Worm (Caenorhabditis elegans) whole organism, L4 larva: ENCODE results near the gene nhr-70.
A peak's percentile ranks its signal among the peaks of the same experiment; 100 is the strongest.

ENCODE experiments used
- F26F4.8 ChIP-seq: fragments of 200-800 bp; sonication (Bioruptor generic); conservative IDR thresholded peaks from 2 replicates; pipeline ENCODE4 v1.3.6; 2022; ENCODE audit warnings: missing genetic modification characterization, missing compliant biosample characterization
- F44E2.7 ChIP-seq: fragments of 200-800 bp; sonication (Bioruptor generic); IDR thresholded peaks from 2 replicates; pipeline ENCODE4 v2.1.2; 2022; ENCODE audit warnings: missing genetic modification characterization, missing compliant biosample characterization
- F49E8.2 ChIP-seq: sonication (generic microtip); optimal IDR thresholded peaks from 2 replicates; lab custom pipeline; 2016; ENCODE audit warnings: missing compliant biosample characterization, mild to moderate bottlenecking, missing genetic modification characterization, borderline replicate concordance
- T26A8.4 ChIP-seq: fragments of 200-800 bp; sonication (Bioruptor generic); IDR thresholded peaks from 2 replicates; pipeline ENCODE4 v1.3.6; 2022; ENCODE audit warnings: missing genetic modification characterization, missing compliant biosample characterization
- Y105C5A.15 ChIP-seq: fragments of 200-800 bp; sonication (Bioruptor generic); IDR thresholded peaks from 2 replicates; pipeline ENCODE4 v1.3.6; 2022; ENCODE audit warnings: missing genetic modification characterization, missing compliant biosample characterization
- ZK337.2 ChIP-seq: fragments of 200-800 bp; sonication (Bioruptor generic); IDR thresholded peaks from 2 replicates; pipeline ENCODE4 v1.3.6; 2022; ENCODE audit warnings: missing genetic modification reagents, missing genetic modification characterization, missing compliant biosample characterization
- ZK546.5 ChIP-seq, 2 experiments: sonication (generic microtip); optimal IDR thresholded peaks; 2 replicates each; lab custom pipeline; 2017; ENCODE audit warnings: missing biosample characterization in 2 of 2, missing genetic modification characterization in 2 of 2
- aly-2 ChIP-seq: sonication (generic microtip); optimal IDR thresholded peaks from 2 replicates; lab custom pipeline; 2018; ENCODE audit warnings: missing biosample characterization, missing genetic modification characterization
- arid-1 ChIP-seq: fragments of 200-800 bp; sonication (Bioruptor generic); conservative IDR thresholded peaks from 2 replicates; pipeline ENCODE4 v1.3.6; 2022; ENCODE audit warnings: missing genetic modification reagents, missing genetic modification characterization, missing compliant biosample characterization
- attf-4 ChIP-seq: sonication (generic microtip); optimal IDR thresholded peaks from 3 replicates; lab custom pipeline; 2017; ENCODE audit warnings: missing biosample characterization, missing genetic modification characterization
- ceh-44 ChIP-seq: fragments of 200-800 bp; sonication (Bioruptor generic); IDR thresholded peaks from 2 replicates; pipeline ENCODE4 v1.3.6; 2022; ENCODE audit warnings: missing genetic modification reagents, missing genetic modification characterization, missing compliant biosample characterization
- ctbp-1 ChIP-seq: fragments of 200-800 bp; sonication (Bioruptor generic); IDR thresholded peaks from 2 replicates; pipeline ENCODE4 v1.3.6; 2022; ENCODE audit warnings: missing genetic modification reagents, missing genetic modification characterization, missing compliant biosample characterization
- daf-16 ChIP-seq, 3 experiments: sonication (generic microtip); optimal IDR thresholded peaks; 2 replicates each; lab custom pipeline; 2016 to 2017; ENCODE audit warnings: missing genetic modification characterization in 3 of 3, missing genetic modification reagents in 3 of 3, mild to moderate bottlenecking in 2 of 3, missing compliant biosample characterization in 2 of 3, missing biosample characterization in 1 of 3, moderate library complexity in 1 of 3
- dmd-9 ChIP-seq: fragments of 200-800 bp; sonication (Bioruptor generic); IDR thresholded peaks from 2 replicates; pipeline ENCODE4 v1.3.6; 2022; ENCODE audit warnings: missing genetic modification reagents, missing genetic modification characterization, missing compliant biosample characterization
- dpl-1 ChIP-seq: fragments of 150-350 bp; optimal IDR thresholded peaks from 2 replicates; lab custom pipeline; 2014; ENCODE audit warnings: missing biosample characterization, missing genetic modification reagents, missing genetic modification characterization
- fkh-10 ChIP-seq: fragments of 150-350 bp; optimal IDR thresholded peaks from 2 replicates; lab custom pipeline; 2014; ENCODE audit warnings: missing biosample characterization, missing genetic modification reagents, missing genetic modification characterization
- jun-1 ChIP-seq: fragments of 150-350 bp; optimal IDR thresholded peaks from 2 replicates; lab custom pipeline; 2014; ENCODE audit warnings: missing biosample characterization, missing genetic modification reagents, missing genetic modification characterization
- lin-1 ChIP-seq: fragments of 200-800 bp; sonication (Bioruptor generic); IDR thresholded peaks from 2 replicates; pipeline ENCODE4 v1.3.6; 2022; ENCODE audit warnings: missing genetic modification reagents, missing genetic modification characterization, missing compliant biosample characterization
- lin-13 ChIP-seq: fragments of 150-350 bp; optimal IDR thresholded peaks from 2 replicates; lab custom pipeline; 2014; ENCODE audit warnings: missing biosample characterization, missing genetic modification reagents, missing genetic modification characterization
- lin-38 ChIP-seq: fragments of 200-800 bp; sonication (Bioruptor generic); IDR thresholded peaks from 2 replicates; pipeline ENCODE4 v1.3.6; 2022; ENCODE audit warnings: missing genetic modification reagents, missing genetic modification characterization, missing compliant biosample characterization
- lsy-2 ChIP-seq, 2 experiments: fragments of 150-350 bp in 1 of 2; sonication (generic microtip) in 1 of 2; optimal IDR thresholded peaks; 2 replicates each; lab custom pipeline; 2014 to 2017; ENCODE audit warnings: missing biosample characterization in 2 of 2, missing genetic modification characterization in 2 of 2
- madf-9 ChIP-seq: fragments of 200-800 bp; sonication (Bioruptor generic); conservative IDR thresholded peaks from 2 replicates; pipeline ENCODE4 v1.3.6; 2022; ENCODE audit warnings: missing genetic modification reagents, missing genetic modification characterization, missing compliant biosample characterization
- mes-2 ChIP-seq: sonication (generic microtip); optimal IDR thresholded peaks from 2 replicates; lab custom pipeline; 2016; ENCODE audit warnings: missing genotype, mild to moderate bottlenecking, missing genetic modification characterization, missing compliant biosample characterization; ENCODE audit not compliant: poor library complexity, severe bottlenecking
- mxl-3 ChIP-seq: fragments of 200-800 bp; sonication (Bioruptor generic); optimal IDR thresholded peaks from 2 replicates; lab custom pipeline; 2018; ENCODE audit warnings: mild to moderate bottlenecking, missing genetic modification characterization, missing compliant biosample characterization
- nhr-102 ChIP-seq: sonication (generic microtip); optimal IDR thresholded peaks from 2 replicates; lab custom pipeline; 2016; ENCODE audit warnings: mild to moderate bottlenecking, missing genetic modification characterization, moderate library complexity, missing compliant biosample characterization
- nhr-11 ChIP-seq: fragments of 150-350 bp; optimal IDR thresholded peaks from 2 replicates; lab custom pipeline; 2014; ENCODE audit warnings: missing biosample characterization, missing genetic modification characterization
- nhr-25 ChIP-seq: sonication (generic microtip); optimal IDR thresholded peaks from 2 replicates; lab custom pipeline; 2017; ENCODE audit warnings: missing genetic modification characterization, mild to moderate bottlenecking, missing compliant biosample characterization, antibody characterized with exemption, moderate library complexity, borderline replicate concordance; ENCODE audit not compliant: insufficient read depth
- nhr-41 ChIP-seq: fragments of 200-800 bp; sonication (Bioruptor generic); IDR thresholded peaks from 2 replicates; pipeline ENCODE4 v1.3.6; 2022; ENCODE audit warnings: missing genetic modification reagents, missing genetic modification characterization, missing compliant biosample characterization
- nhr-6 ChIP-seq: fragments of 150-350 bp; optimal IDR thresholded peaks from 2 replicates; lab custom pipeline; 2014; ENCODE audit warnings: missing biosample characterization, missing genetic modification characterization
- pha-4 ChIP-seq, 2 experiments: fragments of 150-350 bp in 1 of 2; fragments of 200-800 bp in 1 of 2; sonication (Bioruptor generic) in 1 of 2; IDR thresholded peaks in 1 of 2; optimal IDR thresholded peaks in 1 of 2; 2 replicates each; pipeline versions ENCODE4 v1.3.6 to Lab custom; 2014 to 2022; ENCODE audit warnings: missing genetic modification characterization in 2 of 2, missing genetic modification reagents in 2 of 2, missing biosample characterization in 1 of 2, missing compliant biosample characterization in 1 of 2
- rbr-2 ChIP-seq: sonication (generic microtip); optimal IDR thresholded peaks from 2 replicates; lab custom pipeline; 2016; ENCODE audit warnings: missing genotype, missing genetic modification characterization, missing compliant biosample characterization
- saeg-2 ChIP-seq: fragments of 200-800 bp; sonication (Bioruptor generic); IDR thresholded peaks from 2 replicates; pipeline ENCODE4 v1.3.6; 2022; ENCODE audit warnings: missing genetic modification reagents, missing genetic modification characterization, missing compliant biosample characterization
- sdz-12 ChIP-seq: fragments of 200-800 bp; sonication (Bioruptor generic); optimal IDR thresholded peaks from 2 replicates; lab custom pipeline; 2018; ENCODE audit warnings: mild to moderate bottlenecking, missing genetic modification characterization, missing compliant biosample characterization
- set-16 ChIP-seq: fragments of 200-800 bp; sonication (Bioruptor generic); IDR thresholded peaks from 2 replicates; pipeline ENCODE4 v1.3.6; 2022; ENCODE audit warnings: missing genetic modification reagents, missing genetic modification characterization, missing compliant biosample characterization
- skn-1 ChIP-seq: fragments of 150-350 bp; optimal IDR thresholded peaks from 2 replicates; lab custom pipeline; 2014; ENCODE audit warnings: missing biosample characterization, missing genetic modification characterization
- spr-1 ChIP-seq: sonication (generic microtip); optimal IDR thresholded peaks from 2 replicates; lab custom pipeline; 2016; ENCODE audit warnings: mild to moderate bottlenecking, missing genetic modification characterization, missing compliant biosample characterization
- tag-97 ChIP-seq: fragments of 200-800 bp; sonication (Bioruptor generic); IDR thresholded peaks from 2 replicates; pipeline ENCODE4 v1.3.6; 2022; ENCODE audit warnings: missing genetic modification characterization, missing compliant biosample characterization
- unc-130 ChIP-seq: sonication (generic microtip); optimal IDR thresholded peaks from 2 replicates; lab custom pipeline; 2016; ENCODE audit warnings: missing genetic modification reagents, missing genetic modification characterization, missing compliant biosample characterization
- vab-7 ChIP-seq: fragments of 200-800 bp; sonication (Bioruptor generic); IDR thresholded peaks from 2 replicates; pipeline ENCODE4 v1.3.6; 2022; ENCODE audit warnings: missing genetic modification reagents, missing genetic modification characterization, missing compliant biosample characterization
- zip-11 ChIP-seq: fragments of 200-800 bp; sonication (Bioruptor generic); IDR thresholded peaks from 2 replicates; pipeline ENCODE4 v1.3.6; 2022; ENCODE audit warnings: missing genetic modification characterization, missing compliant biosample characterization

The nhr-70 gene

ce11 chrV:18614498-18614897 is 1.9 kb upstream of the nhr-70 start (continued):
- TF ChIP-seq unc-130 (GFP tag; lab: Kevin White, UChicago) (no peak), skn-1 (tag; lab: Kevin White, UChicago) (no peak), spr-1 (tag; lab: Kevin White, UChicago) (no peak), sdz-12 (GFP tag; lab: Kevin White, UChicago) (no peak), T26A8.4 (GFP tag; lab: Robert Waterston, UW) (peak; percentile 52; the same call in 1 of the 2 replicates), ceh-44 (GFP tag; lab: Robert Waterston, UW) (no peak), F26F4.8 (no peak), dmd-9 (no peak), nhr-102 (tag; lab: Kevin White, UChicago) (peak; percentile 15), arid-1 (GFP tag; lab: Robert Waterston, UW) (no peak), saeg-2 (GFP tag; lab: Robert Waterston, UW) (no peak), nhr-41 (GFP tag; lab: Robert Waterston, UW) (no peak), rbr-2 (tag; lab: Kevin White, UChicago) (peak; percentile 40), fkh-10 (GFP tag; lab: Kevin White, UChicago) (no peak), dpl-1 (GFP tag; lab: Kevin White, UChicago) (peak; percentile 23), nhr-25 (tag; lab: Kevin White, UChicago) (peak; percentile 12), madf-9 (GFP tag; lab: Robert Waterston, UW) (no peak), lin-1 (GFP tag; lab: Robert Waterston, UW) (no peak), zip-11 (GFP tag; lab: Robert Waterston, UW) (no peak), lsy-2 (tag; optimal IDR thresholded peaks at IDR 0.05; lab: Kevin White, UChicago) (peak in 1 of 2 experiments; percentile 60), jun-1 (tag; lab: Kevin White, UChicago) (peak; percentile 10), aly-2 (no peak), ZK546.5 (tag; optimal IDR thresholded peaks at IDR 0.05; lab: Kevin White, UChicago) (no peak), Y105C5A.15 (no peak), set-16 (GFP tag; lab: Robert Waterston, UW) (no peak), ctbp-1 (no peak), vab-7 (no peak), attf-4 (tag; lab: Kevin White, UChicago) (no peak), pha-4 (GFP tag; IDR thresholded peaks at IDR 0.05; lab: Robert Waterston, UW) (peak; percentile 60), pha-4 (tag; optimal IDR thresholded peaks at IDR 0.05; lab: Kevin White, UChicago) (no peak), mxl-3 (GFP tag; lab: Kevin White, UChicago) (peak; percentile 79), nhr-6 (peak; percentile 66), tag-97 (GFP tag; lab: Robert Waterston, UW) (no peak), daf-16 (GFP tag; optimal IDR thresholded peaks at IDR 0.05; lab: Kevin White, UChicago) (peak in 1 of 2 experiments; percentile 1), daf-16 (tag; optimal IDR thresholded peaks at IDR 0.05; lab: Kevin White, UChicago) (peak; percentile 82), lin-38 (GFP tag; lab: Robert Waterston, UW) (peak; percentile 16; the same call in 1 of the 2 replicates), mes-2 (tag; lab: Kevin White, UChicago) (no peak)

ce11 chrV:18622462-18622861 is 6.1 kb downstream of the nhr-70 start, which contains the start of gene Y69H2.1:
Gene Y69H2.1 (minus strand): TSS chrV:18622562.
- TF ChIP-seq lin-13 (GFP tag; lab: Kevin White, UChicago): peak; percentile 36
- no peak for TF ChIP-seq nhr-11 (tag; lab: Kevin White, UChicago)
- no peak for TF ChIP-seq vab-7
- no peak for TF ChIP-seq ZK337.2 (GFP tag; lab: Robert Waterston, UW)
- peak; percentile 42; the same call in 1 of the 2 replicates for TF ChIP-seq set-16 (GFP tag; lab: Robert Waterston, UW)
- no peak for TF ChIP-seq F44E2.7 (GFP tag; lab: Robert Waterston, UW)
- no peak for TF ChIP-seq F49E8.2 (tag; lab: Kevin White, UChicago)
